Worm (Caenorhabditis elegans): Measurements from ENCODE around the gene ZK856.11.

ZK856.11 gene

ce11 chrV:10233330-10233729 lies 28.6 kb upstream of the ZK856.11 start, which contains the start of gene str-182:
TSS of gene str-182 (minus strand) at chrV:10233430.
- TF ChIP-seq eyg-1 (tag; optimal IDR thresholded peaks at IDR 0.05): no peak
- TF ChIP-seq lim-6 (tag; optimal IDR thresholded peaks at IDR 0.05): no peak
- TF ChIP-seq pag-3 (tag; optimal IDR thresholded peaks at IDR 0.05; ENCODE audit: borderline replicate concordance): no peak
- no peak for TF ChIP-seq ahr-1 (tag; optimal IDR thresholded peaks at IDR 0.05)
- TF ChIP-seq C38D4.7 (GFP tag; optimal IDR thresholded peaks at IDR 0.05): no peak
- no peak for TF ChIP-seq gmeb-2 (tag; optimal IDR thresholded peaks at IDR 0.05)
- TF ChIP-seq elt-2 (tag; optimal IDR thresholded peaks at IDR 0.05): no peak
- TF ChIP-seq madf-2 (tag; optimal IDR thresholded peaks at IDR 0.05): no peak
- no peak for TF ChIP-seq che-1 (tag; optimal IDR thresholded peaks at IDR 0.05)
- TF ChIP-seq pax-1 (tag; optimal IDR thresholded peaks at IDR 0.05): no peak

- TF ChIP-seq ceh-34 (tag; optimal IDR thresholded peaks at IDR 0.05) (no peak), hlh-13 (GFP tag; optimal IDR thresholded peaks at IDR 0.05) (no peak), fkh-10 (GFP tag; optimal IDR thresholded peaks at IDR 0.05) (no peak)
Observed at ce11 chrV:10230932-10231331, 26.2 kb upstream of the ZK856.11 start, which contains the start of gene fipr-6. TSS of gene fipr-6 (plus strand) at chrV:10231232.

ce11 chrV:10229222-10229879 lies 24.6 kb upstream of the ZK856.11 start, which contains the start of the genes pyt-1 and fipr-7:
TSS of gene pyt-1 (minus strand) at chrV:10229322.
TSS of gene fipr-7 (plus strand) at chrV:10229829.
- TF ChIP-seq dmd-4 (tag; optimal IDR thresholded peaks at IDR 0.05; ENCODE audit: borderline replicate concordance) (no peak), ceh-2 (tag; optimal IDR thresholded peaks at IDR 0.05) (no peak), tbx-7 (tag; optimal IDR thresholded peaks at IDR 0.05) (no peak)

ce11 chrV:10228360-10228759 lies 23.6 kb upstream of the ZK856.11 start, which contains the start of gene fipr-4:
TSS of gene fipr-4 (minus strand) at chrV:10228460.
- no peak for TF ChIP-seq hlh-30 (tag; optimal IDR thresholded peaks at IDR 0.05; ENCODE audit: insufficient read depth)

- no peak for TF ChIP-seq ceh-45 (GFP tag; IDR thresholded peaks at IDR 0.05)
- TF ChIP-seq ceh-14 (tag; optimal IDR thresholded peaks at IDR 0.05): no peak
- TF ChIP-seq nfya-1 (tag; optimal IDR thresholded peaks at IDR 0.05): no peak
- no peak for TF ChIP-seq ceh-18 (tag; optimal IDR thresholded peaks at IDR 0.05)
Observed at ce11 chrV:10227333-10227732, 22.6 kb upstream of the ZK856.11 start, which contains the start of gene ttr-19. TSS of gene ttr-19 (minus strand) at chrV:10227433.

ce11 chrV:10225610-10226009 lies 20.9 kb upstream of the ZK856.11 start, which contains the start of gene daf-36:
TSS of gene daf-36 (minus strand) at chrV:10225710.
- no peak for TF ChIP-seq ceh-22 (tag; optimal IDR thresholded peaks at IDR 0.05)
- TF ChIP-seq F13H6.1 (tag; optimal IDR thresholded peaks at IDR 0.05): no peak
- no peak for TF ChIP-seq T23F11.4 (GFP tag; optimal IDR thresholded peaks at IDR 0.05)
- no peak for TF ChIP-seq fkh-10 (GFP tag; optimal IDR thresholded peaks at IDR 0.05)
- no peak for TF ChIP-seq Y22D7AL.16 (tag; optimal IDR thresholded peaks at IDR 0.05)
- TF ChIP-seq nhr-232 (tag; optimal IDR thresholded peaks at IDR 0.05): no peak
- no peak for TF ChIP-seq pha-2 (tag; optimal IDR thresholded peaks at IDR 0.05)
- TF ChIP-seq nhr-11 (tag; optimal IDR thresholded peaks at IDR 0.05): no peak
- TF ChIP-seq ceh-45 (GFP tag; IDR thresholded peaks at IDR 0.05): no peak
- no peak for TF ChIP-seq unc-42 (tag; optimal IDR thresholded peaks at IDR 0.05)
- TF ChIP-seq rnt-1 (tag; optimal IDR thresholded peaks at IDR 0.05): no peak
- TF ChIP-seq pag-3 (tag; optimal IDR thresholded peaks at IDR 0.05; ENCODE audit: borderline replicate concordance): no peak

- no peak for TF ChIP-seq unc-3 (GFP tag; conservative IDR thresholded peaks at IDR 0.05)
- no peak for TF ChIP-seq unc-3 (tag; optimal IDR thresholded peaks at IDR 0.05)
Observed at ce11 chrV:10224619-10225018, 19.9 kb upstream of the ZK856.11 start.
